Fruit fly (Drosophila melanogaster) whole organism: ENCODE data around the gene CG34117.

Experiments used
- CG8478 ChIP-seq: fragments of >200 bp; optimal IDR thresholded peaks from 2 replicates; lab custom pipeline; 2018; ENCODE audit warnings: inconsistent platforms
- Dll ChIP-seq: fragments of >200 bp; optimal IDR thresholded peaks from 2 replicates; lab custom pipeline; 2017
- EcR ChIP-seq, 2 experiments: fragments of >200 bp; optimal IDR thresholded peaks; 2 replicates each; lab custom pipeline; 2017; ENCODE audit warnings: missing biosample characterization in 2 of 2, missing genetic modification characterization in 2 of 2, missing genetic modification reagents in 2 of 2
- pan ChIP-seq: fragments of >200 bp; optimal IDR thresholded peaks from 2 replicates; lab custom pipeline; 2017
- psq ChIP-seq: fragments of >200 bp; optimal IDR thresholded peaks from 2 replicates; lab custom pipeline; 2017
- usp ChIP-seq: fragments of >200 bp; optimal IDR thresholded peaks from 2 replicates; lab custom pipeline; 2017; ENCODE audit warnings: missing biosample characterization, missing genetic modification characterization, mixed read lengths

Gene CG34117

DNA sequence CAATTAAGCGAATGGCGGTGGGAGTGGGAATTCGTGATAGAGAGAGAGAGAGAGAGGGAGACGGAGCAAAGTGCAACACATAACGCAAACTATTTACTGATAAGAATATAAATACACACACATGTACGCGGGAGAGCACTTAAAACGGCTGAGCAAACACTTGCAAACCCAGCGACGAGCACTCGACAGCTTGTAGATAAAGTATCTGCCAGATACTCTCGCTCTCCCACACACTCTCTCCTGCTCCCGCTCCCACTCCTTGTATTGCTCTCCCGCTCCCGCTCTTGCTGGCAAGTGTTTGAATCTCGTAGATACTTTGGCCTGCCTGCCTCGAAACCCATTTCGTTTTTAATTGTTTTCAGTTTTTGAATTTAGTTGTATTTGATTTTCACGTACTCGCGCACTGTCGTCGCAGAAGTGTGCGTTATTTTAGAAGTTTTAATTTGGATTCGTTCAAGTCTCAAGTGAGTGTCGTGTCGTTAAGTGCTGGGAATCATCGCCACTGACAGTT, 28.4 kb upstream of the CG34117 start:
- TF ChIP-seq psq (lab: Kevin White, UChicago) (no peak), Dll (lab: Kevin White, UChicago) (peak; percentile 88), CG8478 (lab: Kevin White, UChicago) (no peak), usp (GFP tag; lab: Kevin White, UChicago) (no peak), pan (lab: Kevin White, UChicago) (no peak), EcR (GFP tag; optimal IDR thresholded peaks at IDR 0.05; lab: Kevin White, UChicago) (no peak)

DNA sequence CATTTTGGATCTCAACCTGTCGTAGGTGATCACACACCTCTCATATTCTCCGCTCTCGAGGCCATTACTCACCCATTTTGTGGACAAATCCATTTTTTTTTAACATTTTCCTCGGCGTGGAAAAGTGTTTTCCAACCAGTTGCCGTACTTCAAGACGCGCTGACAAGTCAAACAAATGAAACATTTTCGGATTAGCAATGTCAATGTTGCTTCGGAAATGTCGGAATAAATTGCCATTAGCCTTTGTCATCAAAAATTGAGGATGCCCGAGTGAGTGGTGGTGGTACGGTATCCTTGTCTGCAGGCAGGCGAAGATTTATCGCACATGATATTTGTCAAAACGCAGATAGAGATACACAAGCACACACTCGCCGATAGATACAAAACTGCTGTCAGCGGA, 27.5 kb upstream of the CG34117 start:
- TF ChIP-seq CG8478 (lab: Kevin White, UChicago) (no peak), usp (GFP tag; lab: Kevin White, UChicago) (no peak), Dll (lab: Kevin White, UChicago) (no peak), EcR (GFP tag; optimal IDR thresholded peaks at IDR 0.05; lab: Kevin White, UChicago) (no peak)

DNA sequence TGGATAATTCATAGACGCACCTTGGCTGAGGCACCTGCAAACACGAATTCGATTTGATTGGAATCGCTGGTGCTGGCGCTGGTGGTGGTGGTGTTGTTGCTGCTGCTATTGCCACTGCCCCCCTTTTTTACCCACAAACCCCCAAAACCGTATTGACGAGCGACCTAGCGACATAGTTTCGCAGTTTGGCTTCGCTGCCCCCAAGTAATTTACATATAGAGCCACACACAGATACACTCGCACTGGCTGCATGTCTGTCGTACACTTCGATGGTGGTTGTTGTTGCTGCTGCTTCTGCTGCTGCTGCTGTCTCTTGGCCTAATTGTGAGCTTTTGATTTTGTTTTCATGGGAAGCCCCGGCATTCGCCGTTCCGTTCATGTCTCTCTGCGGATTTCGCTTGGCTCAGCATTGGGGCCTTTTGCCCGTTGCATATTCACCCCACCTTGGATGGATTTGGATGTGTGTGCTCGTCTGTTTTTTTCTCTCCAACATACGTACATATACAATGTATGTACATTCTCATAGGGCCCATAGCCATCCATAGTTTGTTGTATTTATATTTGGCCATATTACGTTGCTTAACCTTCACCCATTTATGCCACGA, 24.3 kb upstream of the CG34117 start:
- no peak for TF ChIP-seq usp (GFP tag; lab: Kevin White, UChicago)
- TF ChIP-seq pan (lab: Kevin White, UChicago) = no peak
- no peak for TF ChIP-seq EcR (GFP tag; optimal IDR thresholded peaks at IDR 0.05; lab: Kevin White, UChicago)
- TF ChIP-seq CG8478 (lab: Kevin White, UChicago) = no peak
- no peak for TF ChIP-seq Dll (lab: Kevin White, UChicago)
- no peak for TF ChIP-seq psq (lab: Kevin White, UChicago)

DNA sequence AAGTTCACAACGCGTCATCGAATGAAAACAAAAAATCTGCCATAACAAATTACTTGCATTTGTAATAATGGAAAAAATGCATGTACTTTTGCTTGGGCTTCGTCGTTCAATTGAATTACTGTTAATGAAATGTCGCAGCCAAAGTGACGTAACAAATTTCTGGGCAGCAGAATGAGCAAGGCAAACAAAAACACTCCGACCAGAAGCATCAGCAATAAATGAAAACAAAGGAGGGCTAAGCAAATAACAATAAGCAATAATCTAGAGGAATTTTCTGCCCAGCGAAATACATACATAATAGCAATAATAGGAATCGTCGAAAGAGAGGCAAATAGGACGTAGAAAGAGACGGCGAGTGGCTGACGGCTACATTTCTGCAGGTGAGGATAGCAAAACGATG, 22.5 kb upstream of the CG34117 start:
- TF ChIP-seq CG8478 (lab: Kevin White, UChicago) (no peak), usp (GFP tag; lab: Kevin White, UChicago) (no peak), psq (lab: Kevin White, UChicago) (no peak), Dll (lab: Kevin White, UChicago) (no peak), EcR (GFP tag; optimal IDR thresholded peaks at IDR 0.05; lab: Kevin White, UChicago) (no peak), pan (lab: Kevin White, UChicago) (no peak)

DNA sequence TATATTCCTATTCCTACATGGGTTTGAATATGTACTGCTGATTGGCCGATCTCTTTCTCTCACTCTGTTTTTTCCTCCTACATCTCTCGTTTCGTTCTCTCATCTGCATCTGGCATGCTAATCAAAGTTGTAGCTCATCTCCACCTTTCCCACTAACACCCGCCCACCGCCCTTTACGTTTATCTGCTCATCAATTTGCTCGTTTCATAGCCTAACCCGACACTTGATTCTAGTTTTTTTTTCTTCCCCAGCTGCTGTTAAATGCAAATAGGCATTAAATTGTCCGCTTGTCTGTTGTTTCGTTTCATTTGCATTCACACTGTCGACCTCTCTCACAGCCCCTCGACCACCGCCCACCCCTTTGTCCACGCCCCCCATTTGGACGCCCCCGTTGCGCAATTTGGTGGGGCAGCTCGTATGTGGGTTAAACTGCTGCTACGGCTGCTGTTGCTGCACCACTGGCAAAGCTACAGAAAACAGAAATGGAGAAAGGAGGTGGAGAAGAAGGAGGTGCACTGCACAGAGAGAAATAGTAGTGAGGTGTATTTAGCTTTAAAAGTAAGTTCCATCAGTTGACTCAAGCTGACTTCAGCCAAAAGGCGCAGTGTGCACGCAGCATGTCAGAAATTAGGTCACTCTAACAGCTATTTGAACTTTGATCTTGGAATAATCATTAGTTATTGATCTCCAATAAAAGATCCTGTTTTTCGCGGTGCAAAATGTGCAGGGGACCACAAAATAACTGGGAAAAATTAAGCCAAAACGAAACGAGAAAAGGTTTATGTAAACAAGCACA, 20.8 kb upstream of the CG34117 start:
- no peak for TF ChIP-seq EcR (GFP tag; optimal IDR thresholded peaks at IDR 0.05; lab: Kevin White, UChicago)
- no peak for TF ChIP-seq usp (GFP tag; lab: Kevin White, UChicago)
- no peak for TF ChIP-seq psq (lab: Kevin White, UChicago)
- no peak for TF ChIP-seq Dll (lab: Kevin White, UChicago)
- TF ChIP-seq CG8478 (lab: Kevin White, UChicago) = no peak
- no peak for TF ChIP-seq pan (lab: Kevin White, UChicago)

DNA sequence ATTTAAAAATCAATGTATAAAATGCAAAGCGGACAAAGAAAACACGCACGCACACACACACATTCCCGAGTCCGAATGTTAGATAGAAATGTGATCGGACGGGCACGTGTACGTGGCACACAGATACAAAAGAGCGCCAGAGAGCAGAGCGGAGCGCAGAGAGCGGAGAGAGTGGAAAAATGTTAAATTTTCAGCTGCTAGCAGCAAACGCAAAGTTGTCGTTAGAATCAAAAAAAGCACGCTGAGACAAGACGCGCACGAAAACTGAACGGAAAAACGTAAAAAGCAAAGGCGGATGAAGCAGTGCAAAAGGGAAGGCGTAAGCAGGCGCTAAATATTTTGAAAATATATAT, 19.4 kb upstream of the CG34117 start:
- TF ChIP-seq EcR (GFP tag; optimal IDR thresholded peaks at IDR 0.05; lab: Kevin White, UChicago) = no peak
- TF ChIP-seq psq (lab: Kevin White, UChicago) = no peak
- TF ChIP-seq CG8478 (lab: Kevin White, UChicago) = no peak
- peak; percentile 95 for TF ChIP-seq Dll (lab: Kevin White, UChicago)
- no peak for TF ChIP-seq usp (GFP tag; lab: Kevin White, UChicago)

DNA sequence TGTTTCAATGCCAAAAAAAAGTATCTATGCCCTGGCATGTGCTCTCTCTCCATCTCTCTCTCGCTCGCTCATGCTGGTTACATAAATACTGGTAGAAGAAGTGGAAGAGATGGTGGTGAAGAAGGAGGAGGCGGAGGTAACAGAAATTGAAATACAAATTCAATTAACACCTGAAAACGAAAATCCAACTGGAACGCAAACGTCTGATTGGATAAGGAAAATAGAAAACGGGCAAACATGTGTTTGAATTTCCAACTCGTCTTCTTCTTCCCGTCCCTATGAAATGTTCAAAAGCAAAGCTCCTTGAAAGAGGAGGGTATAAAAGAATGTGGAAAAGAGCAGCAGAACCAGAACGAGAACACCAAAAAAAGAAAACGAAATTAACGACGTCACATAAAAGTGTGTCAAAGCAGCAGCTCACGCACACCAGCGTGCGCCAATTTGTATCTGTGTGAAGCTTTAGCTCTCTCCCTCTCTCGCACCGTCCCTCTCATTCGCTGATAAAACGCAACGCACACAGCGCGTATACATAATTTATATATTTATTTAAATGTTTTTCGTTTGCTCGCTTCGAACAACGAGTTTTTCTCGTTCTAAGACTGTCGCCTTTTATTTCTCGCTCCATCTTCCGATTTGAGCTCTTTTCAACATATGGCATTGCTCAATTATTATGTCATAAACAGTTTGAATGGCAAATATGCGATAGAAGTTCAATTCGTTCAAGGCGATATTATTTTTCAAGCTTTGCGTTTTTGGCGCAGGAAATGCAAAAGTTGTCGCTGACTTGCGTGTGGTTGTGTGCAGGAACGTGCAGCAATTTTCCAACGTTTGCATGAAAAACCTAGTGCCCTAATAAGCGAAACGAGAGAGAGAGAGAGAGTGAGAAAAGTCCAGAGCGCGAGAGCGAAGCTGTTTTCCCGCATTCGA, 18.8 kb upstream of the CG34117 start:
- TF ChIP-seq pan (lab: Kevin White, UChicago) = no peak
- no peak for TF ChIP-seq CG8478 (lab: Kevin White, UChicago)
- no peak for TF ChIP-seq EcR (GFP tag; optimal IDR thresholded peaks at IDR 0.05; lab: Kevin White, UChicago)
- no peak for TF ChIP-seq Dll (lab: Kevin White, UChicago)
- no peak for TF ChIP-seq usp (GFP tag; lab: Kevin White, UChicago)
- TF ChIP-seq psq (lab: Kevin White, UChicago) = no peak

DNA sequence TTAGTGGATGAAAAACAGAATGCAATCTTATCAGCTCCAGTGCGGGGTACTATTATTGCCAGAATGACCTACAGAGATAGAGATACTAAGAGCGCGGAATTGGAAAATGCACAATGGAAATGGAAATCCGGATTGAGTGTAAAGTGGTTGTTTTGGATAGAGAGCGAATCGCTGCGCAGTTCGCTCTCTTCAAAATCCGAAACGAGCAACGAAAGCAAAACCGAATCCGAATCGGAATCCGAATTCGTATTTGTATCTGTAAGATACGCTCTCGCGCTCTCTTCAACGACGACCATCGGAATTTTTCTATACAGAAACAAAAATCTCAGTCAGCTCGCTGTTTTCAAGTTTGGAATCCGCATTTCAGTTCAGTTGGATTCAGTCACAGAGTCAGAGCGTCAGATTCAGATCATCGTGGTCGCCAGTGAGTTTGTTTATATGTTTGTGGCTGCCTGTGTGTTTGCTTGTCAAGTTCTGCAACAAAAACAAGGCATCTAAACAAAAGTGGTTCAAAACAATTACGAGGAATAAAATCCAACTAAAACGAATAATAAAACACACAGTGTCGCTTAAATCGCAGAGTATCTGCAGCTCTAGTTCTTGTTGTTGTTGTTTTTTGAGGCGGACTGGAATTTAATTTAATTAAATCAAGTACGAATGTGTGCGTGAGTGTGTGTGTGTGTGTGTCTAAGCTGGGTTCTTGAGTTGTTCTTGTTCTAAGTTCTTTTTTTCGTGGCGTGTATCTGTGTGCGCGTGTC, 17.9 kb upstream of the CG34117 start, which contains the start of gene ps:
Gene ps, plus strand, starts transcription at position 364 of the 758 bp plus-strand sequence.
- no peak for TF ChIP-seq CG8478 (lab: Kevin White, UChicago)
- no peak for TF ChIP-seq EcR (GFP tag; optimal IDR thresholded peaks at IDR 0.05; lab: Kevin White, UChicago)
- no peak for TF ChIP-seq usp (GFP tag; lab: Kevin White, UChicago)
- TF ChIP-seq pan (lab: Kevin White, UChicago) = no peak
- TF ChIP-seq psq (lab: Kevin White, UChicago) = no peak
- no peak for TF ChIP-seq Dll (lab: Kevin White, UChicago)

DNA sequence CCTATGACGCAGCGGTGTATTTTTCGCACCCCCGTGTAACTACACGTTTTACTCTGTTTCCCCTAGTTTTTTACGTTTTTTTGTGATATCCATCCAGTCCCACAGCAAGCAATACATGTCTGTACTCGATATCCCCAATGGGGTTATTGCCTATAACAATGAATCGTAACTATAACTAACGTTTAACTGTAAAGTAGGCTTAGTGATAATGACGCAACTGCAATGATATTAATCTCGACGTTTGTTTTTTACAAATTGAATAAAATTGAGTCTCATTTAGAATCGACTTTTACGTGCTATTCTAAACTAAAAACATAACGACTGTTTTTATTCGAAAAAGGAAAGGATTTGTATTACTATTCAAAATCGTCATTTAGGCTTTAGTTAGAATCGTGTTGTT, 17.1 kb upstream of the CG34117 start:
- no peak for TF ChIP-seq usp (GFP tag; lab: Kevin White, UChicago)
- TF ChIP-seq Dll (lab: Kevin White, UChicago) = no peak
- TF ChIP-seq psq (lab: Kevin White, UChicago) = no peak
- TF ChIP-seq pan (lab: Kevin White, UChicago) = no peak
